Worm (Caenorhabditis elegans) whole organism, L1 larva: ENCODE data around the gene Y60A9A.1.

Experiments used
- F16B12.6 ChIP-seq: fragments of 150-350 bp; optimal IDR thresholded peaks from 2 replicates; lab custom pipeline; 2014; ENCODE audit warnings: missing biosample characterization, missing genetic modification characterization
- alr-1 ChIP-seq: fragments of 200-800 bp; sonication (Bioruptor generic); optimal IDR thresholded peaks from 2 replicates; lab custom pipeline; 2018; ENCODE audit warnings: borderline replicate concordance, mild to moderate bottlenecking, missing genetic modification characterization, missing compliant biosample characterization
- ceh-63 ChIP-seq: fragments of 200-800 bp; sonication (Bioruptor generic); optimal IDR thresholded peaks from 2 replicates; lab custom pipeline; 2018; ENCODE audit warnings: mild to moderate bottlenecking, missing genetic modification characterization, missing compliant biosample characterization
- ceh-82 ChIP-seq, 3 experiments: fragments of 150-350 bp in 1 of 3; sonication (generic microtip) in 2 of 3; optimal IDR thresholded peaks; 2 replicates each; lab custom pipeline; 2014 to 2017; ENCODE audit warnings: missing biosample characterization in 3 of 3, missing genetic modification characterization in 3 of 3
- ceh-90 ChIP-seq: sonication (generic microtip); optimal IDR thresholded peaks from 2 replicates; lab custom pipeline; 2016; ENCODE audit warnings: missing genetic modification characterization, missing compliant biosample characterization
- ces-1 ChIP-seq: fragments of 150-350 bp; optimal IDR thresholded peaks from 2 replicates; lab custom pipeline; 2014; ENCODE audit warnings: missing biosample characterization, missing genetic modification reagents, missing genetic modification characterization
- dpl-1 ChIP-seq, 3 experiments: fragments of 150-350 bp in 2 of 3; sonication (generic microtip) in 1 of 3; optimal IDR thresholded peaks; 2 replicates each; lab custom pipeline; 2014 to 2017; ENCODE audit warnings: missing biosample characterization in 3 of 3, missing genetic modification characterization in 3 of 3, missing genetic modification reagents in 3 of 3
- efl-1 ChIP-seq, 4 experiments: fragments of 150-350 bp; optimal IDR thresholded peaks in 3 of 4; peaks in 1 of 4; 1 replicate in 1 of 4; 2 replicates in 3 of 4; lab custom pipeline; 2014; ENCODE audit warnings: missing biosample characterization in 2 of 4, missing genetic modification characterization in 2 of 4, missing genetic modification reagents in 2 of 4
- egl-27 ChIP-seq, 2 experiments: fragments of 150-350 bp in 1 of 2; sonication (generic microtip); optimal IDR thresholded peaks; 3 replicates each; lab custom pipeline; 2017 to 2018; ENCODE audit warnings: missing biosample characterization in 2 of 2, missing genetic modification characterization in 2 of 2, missing genetic modification reagents in 2 of 2
- elt-3 ChIP-seq, 6 experiments: fragments of 150-350 bp in 1 of 6; sonication (generic microtip); optimal IDR thresholded peaks; 2 replicates each; lab custom pipeline; 2017 to 2018; ENCODE audit warnings: missing biosample characterization in 6 of 6, missing genetic modification characterization in 6 of 6, inconsistent platforms in 1 of 6
- fkh-10 ChIP-seq: sonication (generic microtip); optimal IDR thresholded peaks from 2 replicates; lab custom pipeline; 2017; ENCODE audit warnings: missing biosample characterization, missing genetic modification reagents, missing genetic modification characterization
- hlh-17 ChIP-seq: fragments of 200-800 bp; sonication (Bioruptor generic); optimal IDR thresholded peaks from 2 replicates; lab custom pipeline; 2018; ENCODE audit warnings: missing genetic modification characterization, mild to moderate bottlenecking, missing compliant biosample characterization, moderate library complexity, borderline replicate concordance
- hlh-4 ChIP-seq: sonication (generic microtip); optimal IDR thresholded peaks from 2 replicates; lab custom pipeline; 2016; ENCODE audit warnings: mild to moderate bottlenecking, missing genetic modification characterization, missing compliant biosample characterization
- irx-1 ChIP-seq: sonication (generic microtip); optimal IDR thresholded peaks from 2 replicates; lab custom pipeline; 2016; ENCODE audit warnings: missing genetic modification characterization, missing compliant biosample characterization
- jun-1 ChIP-seq: fragments of 150-350 bp; optimal IDR thresholded peaks from 2 replicates; lab custom pipeline; 2014; ENCODE audit warnings: missing biosample characterization, missing genetic modification reagents, missing genetic modification characterization
- lin-13 ChIP-seq: fragments of 150-350 bp; optimal IDR thresholded peaks from 2 replicates; lab custom pipeline; 2014; ENCODE audit warnings: missing biosample characterization, missing genetic modification reagents, missing genetic modification characterization
- lin-15B ChIP-seq: fragments of 150-350 bp; sonication (generic microtip); optimal IDR thresholded peaks from 3 replicates; lab custom pipeline; 2014; ENCODE audit warnings: missing biosample characterization, missing genetic modification characterization
- lin-35 ChIP-seq, 2 experiments: fragments of 150-350 bp; optimal IDR thresholded peaks; 2 replicates each; lab custom pipeline; 2014; ENCODE audit warnings: missing biosample characterization in 2 of 2, missing genetic modification characterization in 2 of 2, missing genetic modification reagents in 2 of 2
- lir-3 ChIP-seq: sonication (generic microtip); optimal IDR thresholded peaks from 2 replicates; lab custom pipeline; 2016; ENCODE audit warnings: mild to moderate bottlenecking, missing genetic modification characterization, moderate library complexity, missing compliant biosample characterization; ENCODE audit not compliant: poor library complexity
- mab-9 ChIP-seq: fragments of 200-800 bp; sonication (Bioruptor generic); IDR thresholded peaks from 2 replicates; pipeline ENCODE4 v1.3.6; 2022; ENCODE audit warnings: missing genetic modification reagents, missing genetic modification characterization, missing compliant biosample characterization
- mef-2 ChIP-seq: fragments of 150-350 bp; optimal IDR thresholded peaks from 2 replicates; lab custom pipeline; 2014; ENCODE audit warnings: missing biosample characterization, missing genetic modification characterization
- nhr-71 ChIP-seq: sonication (generic microtip); optimal IDR thresholded peaks from 2 replicates; lab custom pipeline; 2016; ENCODE audit warnings: mild to moderate bottlenecking, missing genetic modification characterization, moderate library complexity, missing compliant biosample characterization
- nhr-76 ChIP-seq: sonication (generic microtip); optimal IDR thresholded peaks from 2 replicates; lab custom pipeline; 2017; ENCODE audit warnings: missing biosample characterization, missing genetic modification characterization
- nhr-77 ChIP-seq: fragments of 150-350 bp; optimal IDR thresholded peaks from 2 replicates; lab custom pipeline; 2014; ENCODE audit warnings: missing biosample characterization, missing genetic modification characterization
- nhr-85 ChIP-seq: sonication (generic microtip); peaks from one replicate; lab custom pipeline; 2016; ENCODE audit warnings: missing genetic modification characterization, inconsistent platforms, missing compliant biosample characterization
- nhr-90 ChIP-seq: sonication (generic microtip); optimal IDR thresholded peaks from 2 replicates; lab custom pipeline; 2016; ENCODE audit warnings: mild to moderate bottlenecking, missing genetic modification characterization, missing compliant biosample characterization; ENCODE audit not compliant: poor library complexity
- pqm-1 ChIP-seq: sonication (generic microtip); optimal IDR thresholded peaks from 3 replicates; lab custom pipeline; 2017; ENCODE audit warnings: missing biosample characterization, missing genetic modification characterization
- skn-1 ChIP-seq: fragments of 150-350 bp; optimal IDR thresholded peaks from 2 replicates; lab custom pipeline; 2014; ENCODE audit warnings: missing biosample characterization, missing genetic modification characterization
- snpc-4 ChIP-seq: fragments of 150-350 bp; optimal IDR thresholded peaks from 2 replicates; lab custom pipeline; 2014; ENCODE audit warnings: missing biosample characterization, missing genetic modification characterization
- snu-23 ChIP-seq: sonication (generic microtip); optimal IDR thresholded peaks from 2 replicates; lab custom pipeline; 2016; ENCODE audit warnings: missing genetic modification characterization, missing compliant biosample characterization
- sup-37 ChIP-seq: fragments of 200-800 bp; sonication (Bioruptor generic); optimal IDR thresholded peaks from 2 replicates; lab custom pipeline; 2018; ENCODE audit warnings: mild to moderate bottlenecking, missing genetic modification characterization, missing compliant biosample characterization
- unc-130 ChIP-seq: fragments of 150-350 bp; optimal IDR thresholded peaks from 2 replicates; lab custom pipeline; 2017; ENCODE audit warnings: missing biosample characterization, missing genetic modification characterization, inconsistent platforms
- unc-30 ChIP-seq: sonication (generic microtip); optimal IDR thresholded peaks from 2 replicates; lab custom pipeline; 2017; ENCODE audit warnings: missing biosample characterization, missing genetic modification characterization
- unc-62 ChIP-seq: fragments of 150-350 bp; optimal IDR thresholded peaks from 2 replicates; lab custom pipeline; 2014; ENCODE audit warnings: missing biosample characterization, missing genetic modification reagents, missing genetic modification characterization
- vab-15 ChIP-seq: sonication (generic microtip); optimal IDR thresholded peaks from 2 replicates; lab custom pipeline; 2017; ENCODE audit warnings: missing genotype, mild to moderate bottlenecking, missing genetic modification characterization, missing compliant biosample characterization
- xbp-1 ChIP-seq: sonication (generic microtip); optimal IDR thresholded peaks from 2 replicates; lab custom pipeline; 2016; ENCODE audit warnings: missing genetic modification characterization, missing compliant biosample characterization
- zag-1 ChIP-seq: fragments of 150-350 bp; optimal IDR thresholded peaks from 2 replicates; lab custom pipeline; 2014; ENCODE audit warnings: missing biosample characterization, missing genetic modification characterization
- ztf-11 ChIP-seq, 2 experiments: sonication (generic microtip); optimal IDR thresholded peaks; 2 replicates each; lab custom pipeline; 2016 to 2017; ENCODE audit warnings: missing genetic modification characterization in 2 of 2, missing biosample characterization in 1 of 2, missing compliant biosample characterization in 1 of 2
- ztf-4 ChIP-seq: fragments of 150-350 bp; optimal IDR thresholded peaks from 2 replicates; lab custom pipeline; 2014; ENCODE audit warnings: missing biosample characterization, missing genetic modification characterization

The Y60A9A.1 gene

DNA sequence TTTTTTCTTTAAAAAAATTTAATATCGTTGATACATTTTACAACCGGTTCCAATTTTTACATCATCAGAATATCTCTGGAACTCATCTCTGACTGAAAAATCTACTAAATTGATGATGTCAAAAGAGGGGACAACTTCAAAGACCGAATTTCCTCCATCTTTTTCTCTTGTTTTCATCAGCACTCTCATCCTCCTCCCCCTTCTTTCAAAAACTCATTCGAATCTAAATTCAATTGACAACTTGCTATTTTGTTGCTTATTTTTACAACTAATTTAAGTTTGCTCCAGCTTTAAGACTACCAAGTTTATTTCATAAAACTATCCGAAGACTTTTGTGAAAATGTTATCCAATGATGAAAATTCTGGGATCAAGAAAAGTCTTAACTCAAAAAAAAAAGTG lies 22.0 kb upstream of the Y60A9A.1 start:
- TF ChIP-seq nhr-71 (tag; lab: Kevin White, UChicago): no peak
- peak; percentile 65 for TF ChIP-seq fkh-10 (GFP tag; lab: Kevin White, UChicago)

DNA sequence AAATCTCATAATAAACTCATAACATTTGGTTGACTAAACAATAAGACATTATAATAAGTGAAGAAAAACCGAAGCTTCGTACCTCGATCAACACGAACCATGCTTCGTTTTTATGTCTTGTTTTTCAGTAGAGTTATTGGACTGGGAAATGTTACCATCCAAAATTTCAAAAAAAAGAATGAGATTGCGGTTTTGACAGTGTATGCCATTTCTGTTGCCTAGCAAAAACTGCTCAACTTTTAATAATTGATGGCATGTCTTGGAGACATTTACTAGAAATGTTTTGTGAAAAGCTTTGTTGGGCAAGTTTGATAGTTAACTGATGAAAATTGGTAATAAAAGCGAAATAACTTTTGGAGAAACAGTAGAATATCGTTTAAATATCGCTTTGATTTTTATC lies 18.2 kb upstream of the Y60A9A.1 start, which contains the start of gene Y60A9.1:
Gene Y60A9.1 (minus strand): TSS at position 101 of the 400 bp plus-strand sequence.
- no peak for TF ChIP-seq egl-27 (tag; optimal IDR thresholded peaks at IDR 0.05; lab: Kevin White, UChicago)
- TF ChIP-seq ceh-82 (tag; optimal IDR thresholded peaks at IDR 0.05; lab: Kevin White, UChicago): no peak
- no peak for TF ChIP-seq nhr-71 (tag; lab: Kevin White, UChicago)
- no peak for TF ChIP-seq pqm-1 (tag; lab: Kevin White, UChicago)
- TF ChIP-seq dpl-1 (GFP tag; optimal IDR thresholded peaks at IDR 0.05; lab: Kevin White, UChicago): no peak
- no peak for TF ChIP-seq lir-3
- no peak for TF ChIP-seq snpc-4 (tag; lab: Kevin White, UChicago)
- no peak for TF ChIP-seq nhr-90
- TF ChIP-seq zag-1 (tag; lab: Kevin White, UChicago): no peak
- no peak for TF ChIP-seq irx-1 (tag; lab: Kevin White, UChicago)
- TF ChIP-seq sup-37 (GFP tag; lab: Kevin White, UChicago): no peak
- no peak for TF ChIP-seq hlh-17 (GFP tag; lab: Kevin White, UChicago)

DNA sequence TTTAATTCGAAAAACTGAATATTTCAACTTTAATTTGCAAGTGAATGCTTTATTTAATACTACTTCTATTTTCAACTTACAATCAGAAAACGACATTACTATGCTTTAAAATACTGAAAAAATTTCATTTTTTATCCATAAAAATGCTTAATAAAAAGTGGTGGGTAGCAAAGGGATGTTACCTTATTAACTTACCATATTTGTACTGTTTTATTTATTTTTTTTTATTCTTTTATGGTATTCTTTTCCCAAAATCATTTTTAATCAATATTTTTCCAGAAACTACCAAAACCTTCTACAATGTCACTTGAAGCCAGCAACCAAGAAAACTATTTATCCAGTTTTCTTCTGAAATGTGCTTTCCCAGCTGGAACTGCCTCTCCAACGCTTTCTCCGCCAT lies 5.9 kb upstream of the Y60A9A.1 start, which contains the start of gene Y60A9.3:
Gene Y60A9.3 (plus strand): TSS at position 301 of the 400 bp plus-strand sequence.
- TF ChIP-seq alr-1 (no peak), ztf-4 (tag; lab: Kevin White, UChicago) (no peak), hlh-4 (no peak), ces-1 (GFP tag; lab: Kevin White, UChicago) (no peak), snu-23 (GFP tag; lab: Kevin White, UChicago) (no peak), lin-35 (GFP tag; optimal IDR thresholded peaks at IDR 0.05; lab: Kevin White, UChicago) (no peak), mab-9 (no peak), nhr-71 (tag; lab: Kevin White, UChicago) (no peak), nhr-85 (tag; lab: Kevin White, UChicago) (no peak), lin-13 (GFP tag; lab: Kevin White, UChicago) (no peak), ceh-63 (no peak), elt-3 (tag; optimal IDR thresholded peaks at IDR 0.05; lab: Kevin White, UChicago) (no peak), unc-130 (tag; lab: Kevin White, UChicago) (no peak), sup-37 (GFP tag; lab: Kevin White, UChicago) (no peak), unc-30 (no peak), nhr-77 (no peak), mef-2 (tag; lab: Kevin White, UChicago) (no peak), xbp-1 (no peak), skn-1 (no peak), ceh-90 (tag; lab: Kevin White, UChicago) (no peak)

DNA sequence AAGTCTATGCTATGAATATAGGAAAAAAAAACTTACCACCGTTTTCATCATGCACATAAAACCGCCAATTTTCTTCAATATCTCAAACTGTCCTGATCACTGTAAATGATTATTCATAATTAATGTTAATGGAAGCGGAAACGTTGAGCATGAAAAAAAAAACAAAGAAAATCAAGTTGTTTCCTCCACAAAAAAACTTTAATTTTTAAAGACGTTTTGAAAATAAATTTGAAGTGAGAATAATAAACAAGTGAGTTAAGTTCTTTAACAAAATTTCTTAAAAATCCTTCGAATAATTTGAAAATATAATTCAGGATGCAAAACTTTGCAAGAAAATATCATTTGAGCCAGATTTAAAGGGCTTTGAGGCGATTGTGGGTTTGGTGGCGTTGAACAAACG lies 6.8 kb downstream of the Y60A9A.1 start, which contains the start of gene irk-3:
Gene irk-3 (minus strand): TSS at position 101 of the 400 bp plus-strand sequence.
- TF ChIP-seq lin-15B (tag; lab: Kevin White, UChicago) (no peak), egl-27 (tag; optimal IDR thresholded peaks at IDR 0.05; lab: Kevin White, UChicago) (no peak), hlh-17 (GFP tag; lab: Kevin White, UChicago) (no peak), nhr-76 (tag; lab: Kevin White, UChicago) (no peak), vab-15 (no peak), jun-1 (tag; lab: Kevin White, UChicago) (no peak), unc-62 (GFP tag; lab: Kevin White, UChicago) (no peak), nhr-77 (no peak), F16B12.6 (tag; lab: Kevin White, UChicago) (no peak), efl-1 (optimal IDR thresholded peaks at IDR 0.05; lab: Kevin White, UChicago) (no peak), efl-1 (GFP tag; optimal IDR thresholded peaks at IDR 0.05 in 1 of 2; lab: Kevin White, UChicago) (no peak), mef-2 (tag; lab: Kevin White, UChicago) (no peak), ztf-11 (tag; optimal IDR thresholded peaks at IDR 0.05; lab: Kevin White, UChicago) (no peak)
